Fruit fly (Drosophila melanogaster): Measurements from ENCODE around the gene CG32264.

CG32264 gene

dm6 chr3L:3845815-3846375 is 39.6 kb upstream of the CG32264 start, which contains the start of gene Awh (continued):
- TF ChIP-seq hbn (GFP tag; IDR thresholded peaks at IDR 0.05; ENCODE audit: partially characterized antibody): peak; percentile 27; the same call in 1 of the 2 replicates
- TF ChIP-seq vnd (GFP tag; IDR thresholded peaks at IDR 0.05; ENCODE audit: partially characterized antibody): no peak
- TF ChIP-seq CG18476 (GFP tag; optimal IDR thresholded peaks at IDR 0.05): no peak
- TF ChIP-seq hkb (optimal IDR thresholded peaks at IDR 0.05): no peak
- peak; percentile 54 for TF ChIP-seq hkb (GFP tag; IDR thresholded peaks at IDR 0.05)
- TF ChIP-seq CG2875 (GFP tag; optimal IDR thresholded peaks at IDR 0.05): no peak
- TF ChIP-seq ftz-f1 (GFP tag; optimal IDR thresholded peaks at IDR 0.05): peak; percentile 38
- TF ChIP-seq B-H2 (GFP tag; optimal IDR thresholded peaks at IDR 0.05): no peak
- peak; percentile 19 for TF ChIP-seq ac (GFP tag; optimal IDR thresholded peaks at IDR 0.05)
- TF ChIP-seq Adf1 (GFP tag; IDR thresholded peaks at IDR 0.05): no peak; the same call in 1 of the 2 replicates
- TF ChIP-seq bbx (GFP tag; IDR thresholded peaks at IDR 0.05; ENCODE audit: partially characterized antibody): peak; percentile 66; the same call in 1 of the 2 replicates
- TF ChIP-seq Dp (GFP tag; optimal IDR thresholded peaks at IDR 0.05): no peak
- peak; percentile 7 for TF ChIP-seq Side (GFP tag; optimal IDR thresholded peaks at IDR 0.05)
- TF ChIP-seq gcm (GFP tag; optimal IDR thresholded peaks at IDR 0.05): peak; percentile 54
- TF ChIP-seq CG34224 (GFP tag; IDR thresholded peaks at IDR 0.05; ENCODE audit: partially characterized antibody): peak; percentile 53; the same call in 1 of the 3 replicates
- TF ChIP-seq crp (GFP tag; optimal IDR thresholded peaks at IDR 0.05): no peak
- peak; percentile 60 for TF ChIP-seq CG13287 (GFP tag; IDR thresholded peaks at IDR 0.05; ENCODE audit: partially characterized antibody)
- no peak for TF ChIP-seq fd102C (GFP tag; optimal IDR thresholded peaks at IDR 0.05)
- no peak for TF ChIP-seq MESR4 (GFP tag; optimal IDR thresholded peaks at IDR 0.05)
- peak; percentile 92 for TF ChIP-seq Jarid2 (GFP tag; optimal IDR thresholded peaks at IDR 0.05)
- TF ChIP-seq CG31224 (GFP tag; IDR thresholded peaks at IDR 0.05): no peak
- peak; percentile 63 for TF ChIP-seq cg (GFP tag; optimal IDR thresholded peaks at IDR 0.05)
- TF ChIP-seq CG17385 (GFP tag; optimal IDR thresholded peaks at IDR 0.05): no peak
- no peak for TF ChIP-seq toy (GFP tag; IDR thresholded peaks at IDR 0.05)
- peak; percentile 40 for TF ChIP-seq unc-4 (GFP tag; IDR thresholded peaks at IDR 0.05; ENCODE audit: partially characterized antibody)
- peak; percentile 46; the same call in 1 of the 3 replicates for TF ChIP-seq CG6791 (GFP tag; IDR thresholded peaks at IDR 0.05; ENCODE audit: partially characterized antibody)
- TF ChIP-seq Trl (optimal IDR thresholded peaks at IDR 0.05): peak in 1 of 2 experiments; percentile 8
- TF ChIP-seq Trl (GFP tag; optimal IDR thresholded peaks at IDR 0.05): no peak
- TF ChIP-seq sim (GFP tag; IDR thresholded peaks at IDR 0.05): 0 out of 2 replicates have a peak, but pooled peaks have one; percentile 26
- TF ChIP-seq pros (GFP tag; optimal IDR thresholded peaks at IDR 0.05): peak; percentile 50
- no peak for TF ChIP-seq CG12155 (GFP tag; optimal IDR thresholded peaks at IDR 0.05)
- TF ChIP-seq hb (GFP tag; IDR thresholded peaks at IDR 0.05; ENCODE audit: partially characterized antibody): no peak
- TF ChIP-seq Dll (GFP tag; IDR thresholded peaks at IDR 0.05; ENCODE audit: partially characterized antibody): peak; percentile 33; the same call in 1 of the 4 replicates
- TF ChIP-seq CG16815 (GFP tag; optimal IDR thresholded peaks at IDR 0.05): no peak
- TF ChIP-seq crol (GFP tag; IDR thresholded peaks at IDR 0.05): peak; percentile 36
- TF ChIP-seq twi (tag; optimal IDR thresholded peaks at IDR 0.05): peak; percentile 89
- TF ChIP-seq jing (GFP tag; optimal IDR thresholded peaks at IDR 0.05): no peak
- peak; percentile 18; the same call in 1 of the 2 replicates for TF ChIP-seq E2f2 (GFP tag; IDR thresholded peaks at IDR 0.05)
- peak; percentile 98 for TF ChIP-seq Nf-YC (tag; optimal IDR thresholded peaks at IDR 0.05)
- peak; percentile 39; the same call in 1 of the 3 replicates for TF ChIP-seq otp (GFP tag; IDR thresholded peaks at IDR 0.05)
- no peak for TF ChIP-seq CG17186 (GFP tag; optimal IDR thresholded peaks at IDR 0.05)
- no peak for TF ChIP-seq eve (GFP tag; optimal IDR thresholded peaks at IDR 0.05)
- TF ChIP-seq gt (GFP tag; IDR thresholded peaks at IDR 0.05): no peak
- peak; percentile 90 for TF ChIP-seq CG6254 (GFP tag; optimal IDR thresholded peaks at IDR 0.05)
- TF ChIP-seq ems (GFP tag; optimal IDR thresholded peaks at IDR 0.05): no peak
- TF ChIP-seq cas (GFP tag; IDR thresholded peaks at IDR 0.05): no peak
- TF ChIP-seq zen2 (GFP tag; IDR thresholded peaks at IDR 0.05; ENCODE audit: partially characterized antibody): peak; percentile 59; the same call in 2 of the 3 replicates
- TF ChIP-seq CG3065 (GFP tag; optimal IDR thresholded peaks at IDR 0.05): peak; percentile 26
- no peak for TF ChIP-seq Ssrp (tag; optimal IDR thresholded peaks at IDR 0.05)
